Fruit fly (Drosophila melanogaster) whole organism, larva: ENCODE measurements around the gene CG42538.

Experiments used
- noc ChIP-seq: fragments of 200-800 bp; sonication (Bioruptor generic); optimal IDR thresholded peaks from 3 replicates; lab custom pipeline; 2019; ENCODE audit warnings: missing biosample characterization, mild to moderate bottlenecking, missing genetic modification characterization, moderate library complexity

Gene CG42538

DNA sequence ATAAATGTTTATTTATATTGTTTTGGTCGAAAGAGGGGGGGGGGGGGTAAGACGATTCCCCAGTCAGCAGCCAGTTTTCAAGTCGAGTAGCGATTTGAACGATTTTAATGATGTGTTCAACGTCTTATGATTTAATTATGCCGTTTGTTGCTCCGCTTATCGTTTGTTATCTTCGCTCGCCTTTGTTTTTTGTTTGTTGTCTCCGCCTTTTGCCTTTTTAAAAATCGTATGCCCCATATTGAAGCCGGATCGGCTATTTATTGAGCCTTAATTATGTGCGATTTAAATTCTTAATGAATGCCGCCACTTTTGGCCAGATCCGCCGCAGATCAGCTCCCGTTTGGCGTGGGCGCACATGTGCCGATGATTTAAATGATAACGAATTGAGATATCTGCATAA is 19.8 kb upstream of the CG42538 start:
- TF ChIP-seq noc = peak; percentile 5

DNA sequence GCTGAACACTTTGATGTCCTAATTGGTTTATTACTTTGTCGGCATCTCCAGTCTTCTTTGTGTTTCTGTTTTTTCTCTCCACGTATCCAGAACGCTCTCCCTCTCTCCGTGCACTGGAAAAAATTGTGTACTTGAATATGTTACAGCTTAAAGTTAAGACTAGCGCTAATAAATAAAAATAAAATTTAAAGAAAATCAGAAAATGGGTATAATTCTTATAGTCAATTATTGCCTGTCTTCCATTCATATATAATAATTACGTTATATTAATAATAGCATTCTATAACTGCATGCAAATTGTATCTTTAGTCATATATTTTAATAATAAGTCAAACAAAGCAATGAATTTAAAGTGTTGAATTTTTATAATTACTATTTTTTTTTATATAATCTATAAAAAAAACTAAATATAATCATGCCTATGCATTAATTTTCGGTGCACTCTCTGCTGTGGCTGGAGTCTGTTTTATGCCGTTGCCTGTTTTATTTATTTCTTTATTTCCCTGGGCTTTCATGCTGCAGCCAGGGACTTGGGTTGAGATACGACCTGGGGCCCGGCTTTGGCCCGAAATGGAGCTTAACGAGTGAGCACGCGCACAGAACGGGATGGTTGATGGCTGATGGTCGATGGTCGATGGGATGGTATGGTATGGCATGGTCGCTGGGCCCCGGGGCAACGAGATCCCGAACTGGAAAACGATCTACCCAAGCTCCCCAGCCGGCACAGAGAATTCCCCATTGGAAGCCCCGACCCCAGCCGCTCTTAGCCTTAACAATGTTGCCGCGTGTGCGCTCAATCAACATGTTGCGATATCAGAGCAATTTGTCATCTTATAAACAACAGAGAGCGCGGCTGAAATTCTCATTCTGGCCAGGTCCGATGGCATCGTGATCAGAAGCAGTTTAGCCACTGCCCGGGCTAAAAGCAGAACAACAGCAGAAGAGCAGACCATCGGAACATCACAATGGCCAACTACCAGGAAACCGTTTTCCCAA is 18.3 kb upstream of the CG42538 start:
- no peak for TF ChIP-seq noc

DNA sequence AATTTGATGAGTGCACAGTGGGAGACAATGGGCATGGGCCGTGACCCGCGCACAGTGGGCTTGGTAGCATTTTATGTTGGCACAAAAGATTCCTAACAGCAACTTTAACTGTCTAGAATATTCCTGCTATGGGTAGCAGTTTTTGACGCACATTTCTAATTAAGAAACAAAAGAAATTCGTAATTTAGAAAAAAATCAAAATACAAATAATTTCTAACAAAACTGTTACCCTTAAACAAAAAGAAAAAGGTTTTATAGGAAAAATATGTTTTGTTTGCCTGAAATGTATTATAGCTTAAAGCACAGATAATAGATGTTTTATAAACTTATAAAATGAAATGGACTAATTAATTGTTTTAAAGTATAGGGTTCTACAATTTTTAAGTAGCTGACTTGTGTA is 17.4 kb upstream of the CG42538 start:
- TF ChIP-seq noc = no peak

- no peak for TF ChIP-seq noc
These were observed 16.6 kb upstream of the CG42538 start for dm6 chr3L:16017528-16018250.

DNA sequence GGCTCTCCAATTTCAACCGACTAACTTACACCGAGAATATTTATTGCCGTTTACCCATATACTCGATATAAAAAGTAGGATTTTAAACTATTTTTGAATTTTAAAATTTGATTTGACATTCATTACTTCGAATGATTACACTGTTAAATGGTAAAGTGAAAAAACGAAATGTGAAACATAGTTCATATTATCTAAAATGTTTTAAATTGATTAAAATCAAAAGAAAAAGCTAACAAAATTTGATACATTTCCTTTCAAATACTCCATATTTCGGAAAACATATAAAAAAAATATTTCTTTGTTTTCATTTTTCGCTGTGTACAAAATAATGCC is 16.1 kb upstream of the CG42538 start:
- no peak for TF ChIP-seq noc

DNA sequence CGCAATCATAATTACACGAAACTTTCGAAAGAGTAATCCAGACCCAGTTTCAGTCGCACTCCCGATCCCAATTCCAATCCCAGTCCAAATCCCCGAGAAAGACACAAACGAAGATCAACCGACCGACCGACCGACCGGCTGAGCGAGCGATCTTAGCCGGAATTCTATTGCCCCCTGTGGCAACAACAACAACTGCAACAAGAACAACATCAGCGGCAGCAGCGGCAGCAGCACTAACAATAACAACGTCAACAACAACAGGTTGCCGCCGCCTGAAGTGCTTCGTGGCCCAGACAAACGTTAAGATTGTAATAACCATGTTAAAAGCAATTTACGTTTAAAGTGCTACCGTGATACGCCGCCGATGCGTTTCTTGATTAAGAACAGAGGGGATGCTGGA is 15.6 kb upstream of the CG42538 start:
- TF ChIP-seq noc = no peak

- no peak for TF ChIP-seq noc
These were observed 14.9 kb upstream of the CG42538 start for dm6 chr3L:16019144-16020006.

DNA sequence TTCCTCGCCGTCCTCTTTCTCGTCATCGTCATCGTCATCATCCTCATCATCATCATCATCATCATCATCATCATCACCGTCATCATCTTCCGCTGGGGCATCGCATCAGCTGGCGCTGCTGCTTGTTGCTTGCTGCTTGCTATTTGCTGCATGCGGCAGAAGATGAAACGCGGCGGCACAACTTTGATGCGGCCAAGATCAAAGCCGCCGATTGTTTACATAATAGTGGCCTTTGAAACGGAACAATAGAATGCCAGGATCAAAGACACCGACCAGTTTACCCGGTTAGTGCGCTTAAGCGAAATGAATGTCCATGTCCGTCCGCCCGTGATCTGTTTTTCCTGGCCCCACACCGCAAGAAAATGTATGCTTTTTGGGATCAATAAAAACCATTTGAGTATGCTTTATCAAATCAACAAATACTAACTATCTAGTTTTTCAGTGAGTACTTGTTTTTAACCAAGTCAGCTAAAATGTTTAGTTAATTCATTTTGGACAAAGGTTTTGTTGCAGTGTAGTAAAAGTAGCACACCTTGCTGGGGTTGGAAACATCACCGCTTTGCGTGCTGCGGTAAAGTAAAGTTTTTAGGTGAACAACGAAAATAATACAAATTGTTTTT is 13.2 kb upstream of the CG42538 start:
- no peak for TF ChIP-seq noc

dm6 chr3L:16023020-16023648 is 11.2 kb upstream of the CG42538 start, which contains the start of gene Notum:
Notum (plus strand) TSS chr3L:16023480.
- TF ChIP-seq noc = no peak

- no peak for TF ChIP-seq noc
These were observed 9.9 kb upstream of the CG42538 start for dm6 chr3L:16024276-16025019.

DNA sequence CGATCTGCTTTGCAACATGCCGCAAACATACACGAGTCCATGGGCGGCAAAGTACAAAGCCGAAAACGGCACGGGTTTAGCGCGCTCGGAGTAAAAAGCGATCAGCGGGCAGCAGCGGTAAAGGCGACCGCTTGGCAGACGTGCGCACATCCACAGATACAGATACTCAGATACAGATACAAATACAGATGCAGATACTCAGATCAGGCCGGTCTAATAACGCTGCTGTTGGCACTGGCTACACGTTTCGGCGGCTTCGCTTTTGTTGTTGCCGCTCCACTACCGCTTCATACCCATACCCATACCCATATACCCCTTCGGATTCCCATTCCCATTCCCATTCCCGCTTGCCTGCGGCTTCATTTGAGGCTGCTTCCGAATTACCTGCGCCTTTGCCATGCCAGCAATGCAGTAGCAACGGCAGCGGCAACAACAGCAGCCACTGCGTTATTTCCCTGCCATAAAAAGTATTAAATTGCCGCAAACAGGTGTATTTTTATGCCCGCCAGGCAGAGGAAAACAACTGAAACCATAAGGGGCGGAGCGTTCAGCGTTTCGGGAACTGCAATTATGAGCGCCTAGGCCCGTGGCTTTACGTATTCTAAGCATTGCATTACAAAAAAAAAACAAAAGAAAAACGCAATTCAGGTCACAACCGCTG is 9.2 kb upstream of the CG42538 start:
- no peak for TF ChIP-seq noc

dm6 chr3L:16026065-16026789 is 8.1 kb upstream of the CG42538 start:
- no peak for TF ChIP-seq noc

DNA sequence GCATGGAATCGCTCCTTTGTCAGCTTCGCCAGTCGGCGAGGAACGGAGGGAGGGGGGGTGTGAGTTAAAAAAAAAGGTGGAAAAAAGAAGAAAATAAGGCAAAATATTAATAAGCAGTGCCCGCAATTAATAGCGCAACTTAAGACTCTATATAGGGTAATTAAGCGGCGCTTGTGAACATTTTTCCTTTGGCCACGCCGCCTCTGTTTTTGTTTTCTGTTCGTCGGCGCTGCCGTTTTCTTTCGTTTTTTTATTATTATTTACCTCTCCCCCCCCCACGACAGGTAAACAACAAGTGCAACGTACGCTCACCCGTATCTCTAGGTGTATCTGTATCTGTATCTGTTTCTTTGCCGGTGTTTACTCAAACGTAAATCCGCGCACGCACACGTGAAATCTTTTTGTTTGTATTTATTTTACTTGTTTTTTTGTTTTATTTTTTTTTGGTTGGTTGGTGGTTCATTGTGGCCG is 7.1 kb upstream of the CG42538 start:
- TF ChIP-seq noc = no peak

dm6 chr3L:16028924-16029323 is 5.4 kb upstream of the CG42538 start:
- TF ChIP-seq noc = no peak
